Fruit fly (Drosophila melanogaster) whole organism, embryonic: Measurements from ENCODE around the gene Eip63E.

Experiments used
- Atf6 ChIP-seq: fragments of 200-800 bp; sonication (Bioruptor generic); IDR thresholded peaks from 2 replicates; pipeline ENCODE4 v1.3.6; 2022; ENCODE audit warnings: missing biosample characterization, missing genetic modification characterization
- CG11247 ChIP-seq: fragments of 200-800 bp; sonication (Bioruptor generic); IDR thresholded peaks from 2 replicates; pipeline ENCODE4 v1.3.6; 2022; ENCODE audit warnings: missing biosample characterization, missing genetic modification characterization
- CG11398 ChIP-seq: fragments of 200-800 bp; sonication (Bioruptor generic); optimal IDR thresholded peaks from 2 replicates; lab custom pipeline; 2016; ENCODE audit warnings: missing biosample characterization, missing genetic modification characterization
- CG12155 ChIP-seq: fragments of 200-800 bp; sonication (Bioruptor generic); optimal IDR thresholded peaks from 3 replicates; lab custom pipeline; 2016; ENCODE audit warnings: missing biosample characterization, missing genetic modification characterization
- CG13123 ChIP-seq: fragments of 200-800 bp; sonication (Bioruptor generic); optimal IDR thresholded peaks from 2 replicates; lab custom pipeline; 2016; ENCODE audit warnings: missing biosample characterization, missing genetic modification characterization
- CG13287 ChIP-seq: fragments of 200-800 bp; sonication (Bioruptor generic); IDR thresholded peaks from 2 replicates; pipeline ENCODE4 v1.3.6; 2022; ENCODE audit warnings: missing biosample characterization, missing genetic modification characterization; ENCODE audit not compliant: partially characterized antibody
- CG14860 ChIP-seq: fragments of 200-800 bp; sonication (Bioruptor generic); IDR thresholded peaks from 3 replicates; pipeline ENCODE4 v1.3.6; 2022; ENCODE audit warnings: missing biosample characterization, missing genetic modification characterization; ENCODE audit not compliant: partially characterized antibody
- CG16779 ChIP-seq: fragments of 200-800 bp; sonication (Bioruptor generic); IDR thresholded peaks from 2 replicates; pipeline ENCODE4 v1.3.6; 2022; ENCODE audit warnings: missing biosample characterization, missing genetic modification characterization
- CG17328 ChIP-seq: fragments of 200-800 bp; sonication (Bioruptor generic); IDR thresholded peaks from 2 replicates; pipeline ENCODE4 v1.3.6; 2022; ENCODE audit warnings: missing biosample characterization, missing genetic modification characterization
- CG18262 ChIP-seq: fragments of 200-800 bp; optimal IDR thresholded peaks from 3 replicates; lab custom pipeline; 2019; ENCODE audit warnings: missing biosample characterization, mild to moderate bottlenecking, missing genetic modification characterization, moderate library complexity
- CG1832 ChIP-seq: fragments of 200-800 bp; sonication (Bioruptor generic); optimal IDR thresholded peaks from 2 replicates; lab custom pipeline; 2017; ENCODE audit warnings: missing biosample characterization, mild to moderate bottlenecking, missing genetic modification characterization, inconsistent platforms
- CG18476 ChIP-seq: fragments of 200-800 bp; sonication (Bioruptor generic); optimal IDR thresholded peaks from 2 replicates; lab custom pipeline; 2016; ENCODE audit warnings: missing biosample characterization, mild to moderate bottlenecking, missing genetic modification characterization
- CG2120 ChIP-seq: fragments of 200-800 bp; sonication (Bioruptor generic); optimal IDR thresholded peaks from 3 replicates; lab custom pipeline; 2016; ENCODE audit warnings: missing biosample characterization, missing genetic modification characterization
- CG32532 ChIP-seq: fragments of 200-800 bp; sonication (Bioruptor generic); IDR thresholded peaks from 2 replicates; pipeline ENCODE4 v1.3.6; 2022; ENCODE audit warnings: missing biosample characterization, missing genetic modification characterization
- CG3281 ChIP-seq: fragments of 200-800 bp; sonication (Bioruptor generic); optimal IDR thresholded peaks from 3 replicates; lab custom pipeline; 2017; ENCODE audit warnings: missing biosample characterization, mild to moderate bottlenecking, missing genetic modification characterization
- CG34422 ChIP-seq: fragments of 200-800 bp; sonication (Bioruptor generic); IDR thresholded peaks from 3 replicates; pipeline ENCODE4 v1.3.6; 2022; ENCODE audit warnings: missing biosample characterization, missing genetic modification characterization
- CG3995 ChIP-seq: fragments of 200-800 bp; sonication (Bioruptor generic); optimal IDR thresholded peaks from 3 replicates; lab custom pipeline; 2016; ENCODE audit warnings: missing biosample characterization, missing genetic modification characterization
- CG4328 ChIP-seq: fragments of 200-800 bp; sonication (Bioruptor generic); optimal IDR thresholded peaks from 3 replicates; lab custom pipeline; 2017; ENCODE audit warnings: missing biosample characterization, missing genetic modification reagents, missing genetic modification characterization
- CG4424 ChIP-seq: fragments of 200-800 bp; sonication (Bioruptor generic); optimal IDR thresholded peaks from 3 replicates; lab custom pipeline; 2016; ENCODE audit warnings: missing biosample characterization, missing genetic modification characterization
- CG7372 ChIP-seq: fragments of 200-800 bp; sonication (Bioruptor generic); IDR thresholded peaks from 2 replicates; pipeline ENCODE4 v1.3.6; 2022; ENCODE audit warnings: missing biosample characterization, missing genetic modification characterization
- CG8359 ChIP-seq: fragments of 200-800 bp; sonication (Bioruptor generic); optimal IDR thresholded peaks from 2 replicates; lab custom pipeline; 2017; ENCODE audit warnings: missing biosample characterization, mild to moderate bottlenecking, missing genetic modification characterization, borderline replicate concordance
- CG8478 ChIP-seq: fragments of >200 bp; optimal IDR thresholded peaks from 2 replicates; lab custom pipeline; 2018
- CG8765 ChIP-seq: fragments of 200-800 bp; sonication (Bioruptor generic); IDR thresholded peaks from 2 replicates; pipeline ENCODE4 v1.3.6; 2022; ENCODE audit warnings: missing biosample characterization, missing genetic modification characterization
- CG9215 ChIP-seq: fragments of 200-800 bp; sonication (Bioruptor generic); IDR thresholded peaks from 2 replicates; pipeline ENCODE4 v1.3.6; 2022; ENCODE audit warnings: missing biosample characterization, missing genetic modification characterization
- CTCF ChIP-seq: fragments of 200-800 bp; sonication (Bioruptor generic); optimal IDR thresholded peaks from 2 replicates; lab custom pipeline; 2017; ENCODE audit warnings: missing biosample characterization, mild to moderate bottlenecking, missing genetic modification characterization, moderate library complexity
- Camta ChIP-seq: fragments of 200-800 bp; sonication (Bioruptor generic); optimal IDR thresholded peaks from 2 replicates; lab custom pipeline; 2016; ENCODE audit warnings: missing biosample characterization, missing genetic modification characterization
- D19A ChIP-seq: fragments of 200-800 bp; optimal IDR thresholded peaks from 3 replicates; lab custom pipeline; 2019; ENCODE audit warnings: missing biosample characterization, mild to moderate bottlenecking, missing genetic modification characterization, moderate library complexity
- Dbx ChIP-seq: fragments of 200-800 bp; sonication (Bioruptor generic); IDR thresholded peaks from 3 replicates; pipeline ENCODE4 v1.3.6; 2022; ENCODE audit warnings: missing biosample characterization, missing genetic modification characterization
- Doc3 ChIP-seq: fragments of 200-800 bp; sonication (Bioruptor generic); IDR thresholded peaks from 3 replicates; pipeline ENCODE4 v1.3.6; 2022; ENCODE audit warnings: missing biosample characterization, missing genetic modification characterization; ENCODE audit not compliant: partially characterized antibody
- Gug ChIP-seq: fragments of 200-800 bp; sonication (Bioruptor generic); IDR thresholded peaks from 4 replicates; pipeline ENCODE4 v1.3.6; 2022; ENCODE audit warnings: missing biosample characterization, missing genetic modification characterization
- HLH3B ChIP-seq: fragments of 200-800 bp; sonication (Bioruptor generic); IDR thresholded peaks from 2 replicates; pipeline ENCODE4 v1.3.6; 2022; ENCODE audit warnings: missing biosample characterization, missing genetic modification characterization
- HLH54F ChIP-seq: fragments of 200-800 bp; sonication (Bioruptor generic); optimal IDR thresholded peaks from 3 replicates; lab custom pipeline; 2016; ENCODE audit warnings: missing biosample characterization, missing genetic modification characterization
- PHDP ChIP-seq: fragments of 200-800 bp; sonication (Bioruptor generic); optimal IDR thresholded peaks from 3 replicates; lab custom pipeline; 2018; ENCODE audit warnings: missing biosample characterization, mild to moderate bottlenecking, missing genetic modification characterization, moderate library complexity
- Trl ChIP-seq, 3 experiments: fragments of >200 bp in 2 of 3; fragments of 200-800 bp in 1 of 3; sonication (Bioruptor generic) in 1 of 3; optimal IDR thresholded peaks; 2 replicates in 1 of 3; 3 replicates in 2 of 3; lab custom pipeline; 2016 to 2017; ENCODE audit warnings: missing biosample characterization in 1 of 3, missing genetic modification characterization in 1 of 3
- Xbp1 ChIP-seq: fragments of 200-800 bp; sonication (Bioruptor generic); optimal IDR thresholded peaks from 3 replicates; lab custom pipeline; 2016; ENCODE audit warnings: missing biosample characterization, mild to moderate bottlenecking, missing genetic modification characterization
- aop ChIP-seq: fragments of 200-800 bp; sonication (Bioruptor generic); IDR thresholded peaks from 2 replicates; pipeline ENCODE4 v1.3.6; 2022; ENCODE audit warnings: missing biosample characterization, missing genetic modification characterization
- bbx ChIP-seq: fragments of 200-800 bp; sonication (Bioruptor generic); IDR thresholded peaks from 2 replicates; pipeline ENCODE4 v1.3.6; 2022; ENCODE audit warnings: missing biosample characterization, missing genetic modification characterization; ENCODE audit not compliant: partially characterized antibody
- cato ChIP-seq: fragments of 200-800 bp; sonication (Bioruptor generic); optimal IDR thresholded peaks from 2 replicates; lab custom pipeline; 2016; ENCODE audit warnings: missing biosample characterization, missing genetic modification characterization, borderline replicate concordance
- chn ChIP-seq: fragments of 200-800 bp; sonication (Bioruptor generic); optimal IDR thresholded peaks from 2 replicates; lab custom pipeline; 2016; ENCODE audit warnings: missing biosample characterization, missing genetic modification characterization
- ci ChIP-seq: fragments of 200-800 bp; sonication (Bioruptor generic); IDR thresholded peaks from 3 replicates; pipeline ENCODE4 v1.3.6; 2022; ENCODE audit warnings: missing biosample characterization, missing genetic modification characterization
- crol ChIP-seq: fragments of 200-800 bp; sonication (Bioruptor generic); IDR thresholded peaks from 2 replicates; pipeline ENCODE4 v1.3.6; 2022; ENCODE audit warnings: missing biosample characterization, missing genetic modification characterization
- ems ChIP-seq: fragments of 200-800 bp; sonication (Bioruptor generic); optimal IDR thresholded peaks from 3 replicates; lab custom pipeline; 2016; ENCODE audit warnings: missing biosample characterization, missing genetic modification characterization
- gro ChIP-seq: fragments of 200-800 bp; sonication (Bioruptor generic); optimal IDR thresholded peaks from 2 replicates; lab custom pipeline; 2016; ENCODE audit warnings: missing biosample characterization, missing genetic modification characterization
- gsb-n ChIP-seq: fragments of 200-800 bp; sonication (Bioruptor generic); optimal IDR thresholded peaks from 3 replicates; lab custom pipeline; 2018; ENCODE audit warnings: missing biosample characterization, mild to moderate bottlenecking, missing genetic modification characterization
- kni ChIP-seq: fragments of 200-800 bp; sonication (Bioruptor generic); optimal IDR thresholded peaks from 3 replicates; lab custom pipeline; 2017; ENCODE audit warnings: mild to moderate bottlenecking, missing biosample characterization, missing genetic modification reagents, missing genetic modification characterization
- odd ChIP-seq: fragments of 200-800 bp; sonication (Bioruptor generic); optimal IDR thresholded peaks from 2 replicates; lab custom pipeline; 2017; ENCODE audit warnings: missing biosample characterization, mild to moderate bottlenecking, missing genetic modification characterization
- p53 ChIP-seq: fragments of 200-800 bp; sonication (Bioruptor generic); optimal IDR thresholded peaks from 2 replicates; lab custom pipeline; 2016; ENCODE audit warnings: missing biosample characterization, missing genetic modification characterization
- phol ChIP-seq: fragments of 200-800 bp; sonication (Bioruptor generic); optimal IDR thresholded peaks from 3 replicates; lab custom pipeline; 2018; ENCODE audit warnings: missing biosample characterization, mild to moderate bottlenecking, missing genetic modification characterization, moderate library complexity
- rib ChIP-seq: fragments of 200-800 bp; sonication (Bioruptor generic); IDR thresholded peaks from 2 replicates; pipeline ENCODE4 v1.3.6; 2022; ENCODE audit warnings: missing biosample characterization, missing genetic modification characterization
- so ChIP-seq: fragments of 200-800 bp; sonication (Bioruptor generic); IDR thresholded peaks from 3 replicates; pipeline ENCODE4 v1.3.6; 2022; ENCODE audit warnings: missing biosample characterization, missing genetic modification characterization
- tio ChIP-seq: fragments of 200-800 bp; sonication (Bioruptor generic); optimal IDR thresholded peaks from 2 replicates; lab custom pipeline; 2017; ENCODE audit warnings: missing biosample characterization, missing genetic modification characterization, inconsistent platforms
- ttk ChIP-seq: fragments of 200-800 bp; sonication (Bioruptor generic); IDR thresholded peaks from 2 replicates; pipeline ENCODE4 v2.1.2; 2022; ENCODE audit warnings: missing biosample characterization, missing genetic modification characterization

Eip63E gene

DNA sequence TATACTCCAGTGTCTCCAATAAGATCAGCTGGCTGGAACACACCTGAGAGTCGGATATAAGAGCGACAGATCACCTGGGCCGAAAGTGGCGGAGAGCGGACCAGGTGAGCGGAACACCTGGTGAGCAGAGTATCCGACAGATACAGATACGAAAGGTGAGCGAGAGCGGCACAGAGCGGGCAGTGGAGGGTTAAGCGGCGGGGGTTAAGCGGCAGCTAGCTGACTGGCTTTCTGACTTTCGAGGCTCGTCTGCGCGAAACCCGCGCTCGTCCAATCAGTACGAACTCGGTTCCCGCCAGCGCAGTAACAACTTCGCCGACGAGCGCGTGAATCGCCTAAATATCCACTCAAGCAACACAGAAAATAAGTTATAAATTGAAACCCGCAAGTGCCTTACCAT, 110.5 kb downstream of the Eip63E start, which contains the start of gene dar1 (continued):
- TF ChIP-seq HLH3B (GFP tag; lab: Robert Waterston, UW) (no peak), rib (no peak), CG9215 (GFP tag; lab: Robert Waterston, UW) (no peak), crol (peak; percentile 96), CG13123 (GFP tag; lab: Kevin White, UChicago) (no peak), Camta (no peak), bbx (GFP tag; lab: Robert Waterston, UW) (peak; percentile 43), Atf6 (no peak), cato (no peak), CG4424 (GFP tag; lab: Kevin White, UChicago) (no peak), ems (no peak), Gug (GFP tag; lab: Robert Waterston, UW) (no peak), tio (GFP tag; lab: Kevin White, UChicago) (no peak), CG13287 (GFP tag; lab: Robert Waterston, UW) (peak; percentile 53; the same call in 1 of the 2 replicates), p53 (GFP tag; lab: Kevin White, UChicago) (no peak), HLH54F (GFP tag; lab: Kevin White, UChicago) (no peak), Dbx (GFP tag; lab: Robert Waterston, UW) (peak; percentile 58; the same call in 1 of the 3 replicates), CG32532 (GFP tag; lab: Robert Waterston, UW) (peak; percentile 29; the same call in 1 of the 2 replicates), phol (tag; lab: Kevin White, UChicago) (no peak), odd (GFP tag; lab: Kevin White, UChicago) (no peak), gsb-n (tag; lab: Kevin White, UChicago) (no peak), Doc3 (GFP tag; lab: Robert Waterston, UW) (0 out of 3 replicates have a peak, but pooled peaks have one; percentile 18), CTCF (GFP tag; lab: Kevin White, UChicago) (peak; percentile 6), ttk (GFP tag; lab: Robert Waterston, UW) (no peak), PHDP (tag; lab: Kevin White, UChicago) (no peak), Trl (optimal IDR thresholded peaks at IDR 0.05; lab: Kevin White, UChicago) (peak; percentile 81 to 93), Trl (GFP tag; optimal IDR thresholded peaks at IDR 0.05; lab: Kevin White, UChicago) (peak; percentile 8), CG34422 (no peak), D19A (tag; lab: Kevin White, UChicago) (no peak), CG3995 (GFP tag; lab: Kevin White, UChicago) (no peak), Xbp1 (GFP tag; lab: Kevin White, UChicago) (no peak), CG4328 (GFP tag; lab: Kevin White, UChicago) (no peak), CG18262 (tag; lab: Kevin White, UChicago) (no peak), CG16779 (GFP tag; lab: Robert Waterston, UW) (no peak), CG8765 (GFP tag; lab: Robert Waterston, UW) (no peak), CG11247 (GFP tag; lab: Robert Waterston, UW) (no peak), CG11398 (GFP tag; lab: Kevin White, UChicago) (no peak), aop (GFP tag; lab: Robert Waterston, UW) (no peak), CG2120 (GFP tag; lab: Kevin White, UChicago) (no peak), CG14860 (no peak; the same call in 2 of the 3 replicates), CG17328 (GFP tag; lab: Robert Waterston, UW) (peak; percentile 10; the same call in 1 of the 2 replicates), CG7372 (GFP tag; lab: Robert Waterston, UW) (no peak), CG8359 (no peak), ci (GFP tag; lab: Robert Waterston, UW) (peak; percentile 44; the same call in 1 of the 3 replicates), so (0 out of 3 replicates have a peak, but pooled peaks have one; percentile 35), kni (GFP tag; lab: Kevin White, UChicago) (peak; percentile 86), CG3281 (GFP tag; lab: Kevin White, UChicago) (no peak), CG12155 (GFP tag; lab: Kevin White, UChicago) (no peak), CG8478 (lab: Kevin White, UChicago) (no peak), chn (GFP tag; lab: Kevin White, UChicago) (no peak), CG18476 (GFP tag; lab: Kevin White, UChicago) (no peak), CG1832 (GFP tag; lab: Kevin White, UChicago) (no peak), gro (GFP tag; lab: Kevin White, UChicago) (no peak)
